Fruit fly (Drosophila melanogaster): ENCODE results near the gene CG10274.

dm6 chr3L:6152531-6152930 lies 29.1 kb downstream of the CG10274 start, which contains the start of gene Acp65Aa:
- TF ChIP-seq Snoo (tag; optimal IDR thresholded peaks at IDR 0.05) (no peak), CG9948 (tag; optimal IDR thresholded peaks at IDR 0.05) (no peak), CG13204 (GFP tag; optimal IDR thresholded peaks at IDR 0.05) (no peak), D1 (tag; optimal IDR thresholded peaks at IDR 0.05) (no peak), fd96Ca (GFP tag; IDR thresholded peaks at IDR 0.05) (no peak), CG34367 (tag; optimal IDR thresholded peaks at IDR 0.05) (no peak), CG4496 (GFP tag; IDR thresholded peaks at IDR 0.05) (no peak), CG10348 (GFP tag; IDR thresholded peaks at IDR 0.05) (no peak)
